Fruit fly (Drosophila melanogaster) whole organism, embryonic: ENCODE results near the gene CG7781.

Experiments used
- B-H2 ChIP-seq: fragments of 200-800 bp; sonication (Bioruptor generic); optimal IDR thresholded peaks from 2 replicates; lab custom pipeline; 2018; ENCODE audit warnings: missing biosample characterization, mild to moderate bottlenecking, missing genetic modification characterization
- Bteb2 ChIP-seq: fragments of 200-800 bp; sonication (Bioruptor generic); optimal IDR thresholded peaks from 2 replicates; lab custom pipeline; 2016; ENCODE audit warnings: missing biosample characterization, missing genetic modification characterization
- CG10209 ChIP-seq: fragments of 200-800 bp; sonication (Bioruptor generic); optimal IDR thresholded peaks from 3 replicates; lab custom pipeline; 2017; ENCODE audit warnings: missing biosample characterization, mild to moderate bottlenecking, missing genetic modification characterization, missing genetic modification reagents
- CG10274 ChIP-seq: fragments of 200-800 bp; sonication (Bioruptor generic); optimal IDR thresholded peaks from 3 replicates; lab custom pipeline; 2017; ENCODE audit warnings: missing biosample characterization, mild to moderate bottlenecking, missing genetic modification characterization
- CG11398 ChIP-seq: fragments of 200-800 bp; sonication (Bioruptor generic); optimal IDR thresholded peaks from 2 replicates; lab custom pipeline; 2016; ENCODE audit warnings: missing biosample characterization, missing genetic modification characterization
- CG12236 ChIP-seq: fragments of 200-800 bp; sonication (Bioruptor generic); optimal IDR thresholded peaks from 2 replicates; lab custom pipeline; 2016; ENCODE audit warnings: missing biosample characterization, missing genetic modification characterization
- CG14860 ChIP-seq: fragments of 200-800 bp; sonication (Bioruptor generic); IDR thresholded peaks from 3 replicates; pipeline ENCODE4 v1.3.6; 2022; ENCODE audit warnings: missing biosample characterization, missing genetic modification characterization; ENCODE audit not compliant: partially characterized antibody
- CG17359 ChIP-seq: fragments of 200-800 bp; sonication (Bioruptor generic); optimal IDR thresholded peaks from 3 replicates; lab custom pipeline; 2018; ENCODE audit warnings: missing biosample characterization, mild to moderate bottlenecking, missing genetic modification characterization, moderate library complexity
- CG17361 ChIP-seq: fragments of 200-800 bp; sonication (Bioruptor generic); IDR thresholded peaks from 3 replicates; pipeline ENCODE4 v1.3.6; 2022; ENCODE audit warnings: missing biosample characterization, missing genetic modification characterization
- CG17385 ChIP-seq: fragments of 200-800 bp; sonication (Bioruptor generic); optimal IDR thresholded peaks from 3 replicates; lab custom pipeline; 2018; ENCODE audit warnings: missing biosample characterization, mild to moderate bottlenecking, missing genetic modification characterization
- CG17612 ChIP-seq: fragments of 200-800 bp; sonication (Bioruptor generic); IDR thresholded peaks from 2 replicates; pipeline ENCODE4 v1.3.6; 2022; ENCODE audit warnings: missing biosample characterization, missing genetic modification characterization
- CG32532 ChIP-seq: fragments of 200-800 bp; sonication (Bioruptor generic); IDR thresholded peaks from 2 replicates; pipeline ENCODE4 v1.3.6; 2022; ENCODE audit warnings: missing biosample characterization, missing genetic modification characterization
- CG34376 ChIP-seq: fragments of 200-800 bp; sonication (Bioruptor generic); optimal IDR thresholded peaks from 2 replicates; lab custom pipeline; 2018; ENCODE audit warnings: missing biosample characterization, mild to moderate bottlenecking, missing genetic modification characterization
- CG4328 ChIP-seq: fragments of 200-800 bp; sonication (Bioruptor generic); optimal IDR thresholded peaks from 3 replicates; lab custom pipeline; 2017; ENCODE audit warnings: missing biosample characterization, missing genetic modification reagents, missing genetic modification characterization
- CG5953 ChIP-seq: fragments of 200-800 bp; sonication (Bioruptor generic); IDR thresholded peaks from 2 replicates; pipeline ENCODE4 v1.3.6; 2022; ENCODE audit warnings: missing biosample characterization, missing genetic modification characterization
- CG6765 ChIP-seq: fragments of 200-800 bp; sonication (Bioruptor generic); optimal IDR thresholded peaks from 3 replicates; lab custom pipeline; 2017; ENCODE audit warnings: missing biosample characterization, mild to moderate bottlenecking, missing genetic modification characterization
- CG8388 ChIP-seq: fragments of 200-800 bp; sonication (Bioruptor generic); optimal IDR thresholded peaks from 2 replicates; lab custom pipeline; 2019; ENCODE audit warnings: missing biosample characterization, mild to moderate bottlenecking, missing genetic modification characterization, moderate library complexity
- CG9609 ChIP-seq: fragments of 200-800 bp; sonication (Bioruptor generic); optimal IDR thresholded peaks from 3 replicates; lab custom pipeline; 2016; ENCODE audit warnings: missing biosample characterization, missing genetic modification characterization
- CrebB ChIP-seq: fragments of 200-800 bp; sonication (Bioruptor generic); optimal IDR thresholded peaks from 3 replicates; lab custom pipeline; 2018; ENCODE audit warnings: missing biosample characterization, mild to moderate bottlenecking, missing genetic modification characterization
- Dp ChIP-seq: fragments of 200-800 bp; sonication (Bioruptor generic); optimal IDR thresholded peaks from 2 replicates; lab custom pipeline; 2018; ENCODE audit warnings: missing biosample characterization, mild to moderate bottlenecking, missing genetic modification characterization, moderate library complexity
- GATAe ChIP-seq: fragments of 200-800 bp; sonication (Bioruptor generic); conservative IDR thresholded peaks from 2 replicates; pipeline ENCODE4 v1.3.6; 2022; ENCODE audit warnings: missing biosample characterization, missing genetic modification characterization
- Hr78 ChIP-seq, 2 experiments: fragments of 200-800 bp in 1 of 2; fragments of >200 bp in 1 of 2; sonication (Bioruptor generic) in 1 of 2; optimal IDR thresholded peaks; 2 replicates each; lab custom pipeline; 2017 to 2019; ENCODE audit warnings: missing biosample characterization in 2 of 2, missing genetic modification characterization in 2 of 2, mild to moderate bottlenecking in 1 of 2, moderate library complexity in 1 of 2
- MESR4 ChIP-seq: fragments of 200-800 bp; sonication (Bioruptor generic); optimal IDR thresholded peaks from 2 replicates; lab custom pipeline; 2018; ENCODE audit warnings: missing biosample characterization, mild to moderate bottlenecking, missing genetic modification characterization, moderate library complexity
- Mad ChIP-seq: fragments of 200-800 bp; sonication (Bioruptor generic); optimal IDR thresholded peaks from 2 replicates; lab custom pipeline; 2016; ENCODE audit warnings: missing biosample characterization, missing genetic modification characterization
- Meics ChIP-seq: fragments of 200-800 bp; sonication (Bioruptor generic); optimal IDR thresholded peaks from 2 replicates; lab custom pipeline; 2017; ENCODE audit warnings: missing biosample characterization, mild to moderate bottlenecking, missing genetic modification characterization
- Myb ChIP-seq: fragments of 200-800 bp; sonication (Bioruptor generic); optimal IDR thresholded peaks from 2 replicates; lab custom pipeline; 2016; ENCODE audit warnings: missing biosample characterization, missing genetic modification characterization
- NC2α ChIP-seq: fragments of 200-800 bp; sonication (Bioruptor generic); optimal IDR thresholded peaks from 2 replicates; lab custom pipeline; 2016; ENCODE audit warnings: missing biosample characterization, missing genetic modification characterization
- Ssrp ChIP-seq: fragments of 200-800 bp; sonication (Bioruptor generic); optimal IDR thresholded peaks from 2 replicates; lab custom pipeline; 2018; ENCODE audit warnings: missing biosample characterization, mild to moderate bottlenecking, missing genetic modification characterization, moderate library complexity
- Xrp1 ChIP-seq: fragments of 200-800 bp; sonication (Bioruptor generic); IDR thresholded peaks from 2 replicates; pipeline ENCODE4 v1.3.6; 2022; ENCODE audit warnings: missing biosample characterization, missing genetic modification characterization
- ara ChIP-seq: fragments of 200-800 bp; sonication (Bioruptor generic); IDR thresholded peaks from 2 replicates; pipeline ENCODE4 v1.3.6; 2022; ENCODE audit warnings: missing biosample characterization, missing genetic modification characterization
- br ChIP-seq: fragments of >200 bp; optimal IDR thresholded peaks from 2 replicates; lab custom pipeline; 2017
- caup ChIP-seq: fragments of 200-800 bp; sonication (Bioruptor generic); optimal IDR thresholded peaks from 3 replicates; lab custom pipeline; 2017; ENCODE audit warnings: missing biosample characterization, mild to moderate bottlenecking, missing genetic modification characterization, moderate library complexity; ENCODE audit not compliant: severe bottlenecking
- corto ChIP-seq: fragments of 200-800 bp; sonication (Bioruptor generic); optimal IDR thresholded peaks from 2 replicates; lab custom pipeline; 2016; ENCODE audit warnings: missing biosample characterization, mild to moderate bottlenecking, missing genetic modification characterization, moderate library complexity
- fd64A ChIP-seq: fragments of 200-800 bp; sonication (Bioruptor generic); optimal IDR thresholded peaks from 3 replicates; lab custom pipeline; 2018; ENCODE audit warnings: missing biosample characterization, mild to moderate bottlenecking, missing genetic modification characterization
- gcm ChIP-seq: fragments of 200-800 bp; sonication (Bioruptor generic); optimal IDR thresholded peaks from 2 replicates; lab custom pipeline; 2019; ENCODE audit warnings: missing biosample characterization, mild to moderate bottlenecking, missing genetic modification characterization, moderate library complexity
- gem ChIP-seq: fragments of 200-800 bp; sonication (Bioruptor generic); optimal IDR thresholded peaks from 2 replicates; lab custom pipeline; 2019; ENCODE audit warnings: missing biosample characterization, mild to moderate bottlenecking, missing genetic modification characterization, moderate library complexity
- gsb-n ChIP-seq: fragments of 200-800 bp; sonication (Bioruptor generic); optimal IDR thresholded peaks from 3 replicates; lab custom pipeline; 2018; ENCODE audit warnings: missing biosample characterization, mild to moderate bottlenecking, missing genetic modification characterization
- hth ChIP-seq: fragments of >200 bp; optimal IDR thresholded peaks from 2 replicates; lab custom pipeline; 2017; ENCODE audit warnings: inconsistent platforms
- lab ChIP-seq: fragments of 200-800 bp; sonication (Bioruptor generic); optimal IDR thresholded peaks from 3 replicates; lab custom pipeline; 2017; ENCODE audit warnings: missing biosample characterization, missing genetic modification characterization, mild to moderate bottlenecking, moderate library complexity, missing genetic modification reagents
- lbe ChIP-seq: fragments of 200-800 bp; sonication (Bioruptor generic); optimal IDR thresholded peaks from 2 replicates; lab custom pipeline; 2016; ENCODE audit warnings: missing biosample characterization, mild to moderate bottlenecking, missing genetic modification characterization
- lmd ChIP-seq: fragments of 200-800 bp; sonication (Bioruptor generic); IDR thresholded peaks from 2 replicates; pipeline ENCODE4 v1.3.6; 2022; ENCODE audit warnings: missing biosample characterization, missing genetic modification characterization
- nerfin-1 ChIP-seq: fragments of 200-800 bp; sonication (Bioruptor generic); optimal IDR thresholded peaks from 3 replicates; lab custom pipeline; 2019; ENCODE audit warnings: missing biosample characterization, mild to moderate bottlenecking, missing genetic modification characterization, moderate library complexity
- nerfin-2 ChIP-seq: fragments of 200-800 bp; sonication (Bioruptor generic); IDR thresholded peaks from 2 replicates; pipeline ENCODE4 v1.3.6; 2022; ENCODE audit warnings: missing biosample characterization, missing genetic modification characterization; ENCODE audit not compliant: partially characterized antibody
- pan ChIP-seq, 4 experiments: fragments of >200 bp in 3 of 4; fragments of 200-800 bp in 1 of 4; sonication (Bioruptor generic) in 1 of 4; optimal IDR thresholded peaks in 3 of 4; IDR thresholded peaks in 1 of 4; 2 replicates each; pipeline versions ENCODE4 v1.3.6 to Lab custom; 2017 to 2022; ENCODE audit warnings: missing biosample characterization in 2 of 4, missing genetic modification characterization in 2 of 4, mixed read lengths in 1 of 4
- sd ChIP-seq: fragments of 200-800 bp; sonication (Bioruptor generic); optimal IDR thresholded peaks from 3 replicates; lab custom pipeline; 2018; ENCODE audit warnings: missing biosample characterization, mild to moderate bottlenecking, missing genetic modification characterization, moderate library complexity
- sens ChIP-seq: fragments of 200-800 bp; sonication (Bioruptor generic); peaks from one replicate; lab custom pipeline; 2016; ENCODE audit warnings: missing biosample characterization, missing genetic modification characterization
- shn ChIP-seq: fragments of 200-800 bp; sonication (Bioruptor generic); optimal IDR thresholded peaks from 3 replicates; lab custom pipeline; 2016; ENCODE audit warnings: missing biosample characterization, missing genetic modification characterization
- sisA ChIP-seq: fragments of 200-800 bp; sonication (Bioruptor generic); IDR thresholded peaks from 2 replicates; pipeline ENCODE4 v1.3.6; 2022; ENCODE audit warnings: missing biosample characterization, missing genetic modification characterization
- sna ChIP-seq: fragments of 200-800 bp; sonication (Bioruptor generic); IDR thresholded peaks from 2 replicates; pipeline ENCODE4 v1.3.6; 2022; ENCODE audit warnings: missing biosample characterization, missing genetic modification characterization; ENCODE audit not compliant: partially characterized antibody
- sug ChIP-seq: fragments of 200-800 bp; optimal IDR thresholded peaks from 2 replicates; lab custom pipeline; 2019; ENCODE audit warnings: missing biosample characterization, mild to moderate bottlenecking, missing genetic modification characterization, moderate library complexity
- unc-4 ChIP-seq: fragments of 200-800 bp; sonication (Bioruptor generic); IDR thresholded peaks from 2 replicates; pipeline ENCODE4 v1.3.6; 2022; ENCODE audit warnings: missing biosample characterization, missing genetic modification characterization; ENCODE audit not compliant: partially characterized antibody

CG7781 gene

dm6 chr2L:8351864-8352263, 26.7 kb upstream of the CG7781 start, which contains the start of gene Mur29B (continued):
- TF ChIP-seq Ssrp = no peak
- no peak for TF ChIP-seq caup (GFP tag; lab: Kevin White, UChicago)
- no peak for TF ChIP-seq Meics
- no peak for TF ChIP-seq NC2α (GFP tag; lab: Kevin White, UChicago)
- no peak for TF ChIP-seq shn (GFP tag; lab: Kevin White, UChicago)
- TF ChIP-seq CG17361 (GFP tag; lab: Robert Waterston, UW) = no peak
- peak; percentile 54 for TF ChIP-seq sug
- peak; percentile 29 for TF ChIP-seq sens (GFP tag; lab: Kevin White, UChicago)
- TF ChIP-seq MESR4 (GFP tag; lab: Kevin White, UChicago) = no peak
- TF ChIP-seq CrebB (tag; lab: Kevin White, UChicago) = no peak
- no peak for TF ChIP-seq CG11398 (GFP tag; lab: Kevin White, UChicago)
- TF ChIP-seq CG12236 (GFP tag; lab: Kevin White, UChicago) = no peak
- no peak for TF ChIP-seq br (lab: Kevin White, UChicago)
- no peak for TF ChIP-seq unc-4 (GFP tag; lab: Robert Waterston, UW)
- no peak for TF ChIP-seq Mad (GFP tag; lab: Kevin White, UChicago)
- TF ChIP-seq lmd (GFP tag; lab: Robert Waterston, UW) = no peak
- no peak for TF ChIP-seq Myb (GFP tag; lab: Kevin White, UChicago)
- TF ChIP-seq sisA = no peak
- no peak for TF ChIP-seq gsb-n (tag; lab: Kevin White, UChicago)
- TF ChIP-seq CG34376 (GFP tag; lab: Kevin White, UChicago) = no peak
- no peak for TF ChIP-seq CG17385 (GFP tag; lab: Kevin White, UChicago)
- TF ChIP-seq Hr78 (GFP tag; optimal IDR thresholded peaks at IDR 0.05; lab: Kevin White, UChicago) = no peak
- peak; percentile 7; the same call in 1 of the 2 replicates for TF ChIP-seq CG32532 (GFP tag; lab: Robert Waterston, UW)
- TF ChIP-seq corto (GFP tag; lab: Kevin White, UChicago) = peak; percentile 51
- no peak for TF ChIP-seq B-H2 (GFP tag; lab: Kevin White, UChicago)
- TF ChIP-seq nerfin-1 (tag; lab: Kevin White, UChicago) = no peak
- no peak for TF ChIP-seq CG10274 (GFP tag; lab: Kevin White, UChicago)
- no peak for TF ChIP-seq ara

DNA sequence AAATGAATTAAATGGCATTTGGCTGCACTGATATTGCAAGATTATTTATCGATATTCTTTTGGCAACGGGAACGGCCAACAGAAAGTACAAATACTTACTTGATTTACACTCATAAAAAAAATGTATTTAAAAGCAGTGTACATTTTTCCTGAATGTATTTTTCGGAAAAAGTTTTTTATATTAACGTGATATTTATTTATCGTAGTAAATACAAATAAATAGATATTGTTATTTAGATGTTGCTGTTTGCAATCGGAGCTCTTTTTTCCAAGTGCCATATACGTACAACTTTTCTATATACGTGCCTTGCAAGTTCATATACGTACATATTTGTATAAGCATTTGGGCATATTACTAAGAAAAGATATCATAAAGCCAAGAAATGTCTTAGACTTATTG, 26.1 kb upstream of the CG7781 start:
- TF ChIP-seq gcm (GFP tag; lab: Kevin White, UChicago) = no peak
- no peak for TF ChIP-seq Bteb2 (GFP tag; lab: Kevin White, UChicago)
- no peak for TF ChIP-seq sd (tag; lab: Kevin White, UChicago)
- TF ChIP-seq CG5953 = no peak
- no peak for TF ChIP-seq nerfin-2 (GFP tag; lab: Robert Waterston, UW)
- no peak for TF ChIP-seq Xrp1 (GFP tag; lab: Robert Waterston, UW)
- TF ChIP-seq CG17359 = peak; percentile 17
- TF ChIP-seq GATAe (GFP tag; lab: Robert Waterston, UW) = no peak
- TF ChIP-seq gem (tag; lab: Kevin White, UChicago) = peak; percentile 14
- TF ChIP-seq Dp (GFP tag; lab: Kevin White, UChicago) = no peak
- no peak for TF ChIP-seq CG10209 (GFP tag; lab: Kevin White, UChicago)
- TF ChIP-seq CG14860 (GFP tag; lab: Robert Waterston, UW) = no peak
- no peak for TF ChIP-seq CG17612 (GFP tag; lab: Robert Waterston, UW)
- no peak for TF ChIP-seq fd64A (GFP tag; lab: Kevin White, UChicago)
- TF ChIP-seq sna = no peak
- TF ChIP-seq pan (optimal IDR thresholded peaks at IDR 0.05; lab: Kevin White, UChicago) = no peak
- TF ChIP-seq pan (GFP tag; optimal IDR thresholded peaks at IDR 0.05 in 1 of 2, IDR thresholded peaks at IDR 0.05 in 1 of 2) = peak in 1 of 2 experiments; percentile 54
- TF ChIP-seq CG8388 (GFP tag; lab: Kevin White, UChicago) = no peak
- TF ChIP-seq lbe = peak; percentile 5
- TF ChIP-seq CG9609 (GFP tag; lab: Kevin White, UChicago) = no peak
- TF ChIP-seq CG4328 (GFP tag; lab: Kevin White, UChicago) = no peak
- no peak for TF ChIP-seq hth
- no peak for TF ChIP-seq CG6765
- TF ChIP-seq lab (GFP tag; lab: Kevin White, UChicago) = peak; percentile 4
